Fruit fly (Drosophila melanogaster) whole organism, embryonic: ENCODE measurements around the gene CG8173.

Source experiments
- CG15696 ChIP-seq: fragments of 200-800 bp; sonication (Bioruptor generic); optimal IDR thresholded peaks from 2 replicates; lab custom pipeline; 2019; ENCODE audit warnings: missing biosample characterization, mild to moderate bottlenecking, missing genetic modification characterization, moderate library complexity
- CG18619 ChIP-seq: fragments of 200-800 bp; sonication (Bioruptor generic); optimal IDR thresholded peaks from 3 replicates; lab custom pipeline; 2017; ENCODE audit warnings: missing biosample characterization, mild to moderate bottlenecking, missing genetic modification characterization
- CG8281 ChIP-seq: fragments of 200-800 bp; sonication (Bioruptor generic); optimal IDR thresholded peaks from 2 replicates; lab custom pipeline; 2018; ENCODE audit warnings: missing biosample characterization, mild to moderate bottlenecking, missing genetic modification characterization, moderate library complexity
- CTCF ChIP-seq: fragments of 200-800 bp; sonication (Bioruptor generic); optimal IDR thresholded peaks from 2 replicates; lab custom pipeline; 2017; ENCODE audit warnings: missing biosample characterization, mild to moderate bottlenecking, missing genetic modification characterization, moderate library complexity
- tin ChIP-seq: fragments of 200-800 bp; sonication (Bioruptor generic); optimal IDR thresholded peaks from 3 replicates; lab custom pipeline; 2016; ENCODE audit warnings: missing biosample characterization, missing genetic modification characterization
- tio ChIP-seq: fragments of 200-800 bp; sonication (Bioruptor generic); optimal IDR thresholded peaks from 2 replicates; lab custom pipeline; 2017; ENCODE audit warnings: missing biosample characterization, missing genetic modification characterization, inconsistent platforms

DNA sequence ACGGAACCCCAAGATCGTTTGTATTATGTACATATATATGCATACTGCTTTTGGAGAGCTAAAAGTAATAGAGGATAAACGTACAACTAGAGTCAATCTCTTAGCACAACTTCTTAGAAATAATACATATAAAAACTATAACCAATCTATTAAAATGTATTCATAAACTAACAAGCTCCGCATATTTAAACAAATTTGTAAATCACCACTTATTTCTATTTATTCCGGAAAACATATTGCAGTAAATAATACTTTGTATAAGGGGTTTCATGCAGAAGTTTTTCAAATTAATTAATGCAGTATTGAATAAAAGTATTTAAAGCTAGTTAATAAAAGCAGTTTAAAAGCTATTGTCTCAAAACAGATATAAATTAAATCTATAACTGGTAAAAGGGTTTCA, 3.0 kb upstream of the CG8173 start:
- TF ChIP-seq tin (no peak), tio (GFP tag; lab: Kevin White, UChicago) (no peak), CG18619 (GFP tag; lab: Kevin White, UChicago) (no peak), CTCF (no peak), CG8281 (tag; lab: Kevin White, UChicago) (no peak), CG15696 (tag; lab: Kevin White, UChicago) (peak; percentile 9)
